Fruit fly (Drosophila melanogaster) whole organism, prepupa: ENCODE data around the gene CG3638.

Experiments used
- CG10631 ChIP-seq: fragments of 200-800 bp; sonication (Bioruptor generic); optimal IDR thresholded peaks from 2 replicates; lab custom pipeline; 2016; ENCODE audit warnings: missing biosample characterization, missing genetic modification characterization
- CG10669 ChIP-seq: fragments of 200-800 bp; sonication (Bioruptor generic); optimal IDR thresholded peaks from 3 replicates; lab custom pipeline; 2018; ENCODE audit warnings: missing biosample characterization, mild to moderate bottlenecking, missing genetic modification characterization, moderate library complexity
- CG11762 ChIP-seq: fragments of 200-800 bp; sonication (Bioruptor generic); optimal IDR thresholded peaks from 3 replicates; lab custom pipeline; 2016; ENCODE audit warnings: missing biosample characterization, missing genetic modification characterization; ENCODE audit not compliant: insufficient read depth
- CG11902 ChIP-seq: fragments of 200-800 bp; sonication (Bioruptor generic); optimal IDR thresholded peaks from 3 replicates; lab custom pipeline; 2016; ENCODE audit warnings: missing biosample characterization, missing genetic modification characterization
- CG15336 ChIP-seq: fragments of 200-800 bp; sonication (Bioruptor generic); IDR thresholded peaks from 2 replicates; pipeline ENCODE4 v1.3.6; 2022; ENCODE audit warnings: missing biosample characterization, missing genetic modification characterization
- CG1621 ChIP-seq: fragments of 200-800 bp; sonication (Bioruptor generic); optimal IDR thresholded peaks from 3 replicates; lab custom pipeline; 2018; ENCODE audit warnings: missing biosample characterization, mild to moderate bottlenecking, missing genetic modification characterization
- CG16779 ChIP-seq: fragments of 200-800 bp; sonication (Bioruptor generic); optimal IDR thresholded peaks from 3 replicates; lab custom pipeline; 2017; ENCODE audit warnings: missing biosample characterization, mild to moderate bottlenecking, missing genetic modification characterization
- CG3032 ChIP-seq: fragments of 200-800 bp; optimal IDR thresholded peaks from 2 replicates; lab custom pipeline; 2019; ENCODE audit warnings: missing biosample characterization, mild to moderate bottlenecking, missing genetic modification characterization, moderate library complexity
- CG31627 ChIP-seq: fragments of 200-800 bp; sonication (Bioruptor generic); optimal IDR thresholded peaks from 3 replicates; lab custom pipeline; 2016; ENCODE audit warnings: missing biosample characterization, missing genetic modification characterization
- CG32006 ChIP-seq: fragments of 200-800 bp; sonication (Bioruptor generic); optimal IDR thresholded peaks from 3 replicates; lab custom pipeline; 2017; ENCODE audit warnings: missing biosample characterization, mild to moderate bottlenecking, missing genetic modification characterization
- CG34406 ChIP-seq: fragments of 200-800 bp; sonication (Bioruptor generic); optimal IDR thresholded peaks from 3 replicates; lab custom pipeline; 2016; ENCODE audit warnings: missing biosample characterization, missing genetic modification characterization
- CG3919 ChIP-seq: fragments of 200-800 bp; sonication (Bioruptor generic); optimal IDR thresholded peaks from 3 replicates; lab custom pipeline; 2016; ENCODE audit warnings: missing biosample characterization, missing genetic modification characterization
- CG6163 ChIP-seq: fragments of 200-800 bp; sonication (Bioruptor generic); IDR thresholded peaks from 3 replicates; pipeline ENCODE4 v1.3.6; 2022; ENCODE audit warnings: missing biosample characterization, missing genetic modification characterization
- CG6808 ChIP-seq: fragments of 200-800 bp; sonication (Bioruptor generic); optimal IDR thresholded peaks from 3 replicates; lab custom pipeline; 2017; ENCODE audit warnings: missing biosample characterization, missing genetic modification characterization, mild to moderate bottlenecking, moderate library complexity, missing genetic modification reagents
- CG6854 ChIP-seq: fragments of 200-800 bp; sonication (Bioruptor generic); optimal IDR thresholded peaks from 2 replicates; lab custom pipeline; 2017; ENCODE audit warnings: missing biosample characterization, mild to moderate bottlenecking, missing genetic modification characterization
- CG7368 ChIP-seq: fragments of 200-800 bp; sonication (Bioruptor generic); optimal IDR thresholded peaks from 3 replicates; lab custom pipeline; 2016; ENCODE audit warnings: missing biosample characterization, missing genetic modification characterization
- CG8119 ChIP-seq: fragments of 200-800 bp; sonication (Bioruptor generic); IDR thresholded peaks from 3 replicates; pipeline ENCODE4 v1.3.6; 2022; ENCODE audit warnings: missing biosample characterization, missing genetic modification characterization
- CG8319 ChIP-seq: fragments of 200-800 bp; sonication (Bioruptor generic); optimal IDR thresholded peaks from 3 replicates; lab custom pipeline; 2016; ENCODE audit warnings: missing biosample characterization, missing genetic modification characterization
- CG8632 ChIP-seq: fragments of 200-800 bp; sonication (Bioruptor generic); optimal IDR thresholded peaks from 3 replicates; lab custom pipeline; 2016; ENCODE audit warnings: missing biosample characterization, missing genetic modification characterization
- CG9139 ChIP-seq: fragments of 200-800 bp; sonication (Bioruptor generic); optimal IDR thresholded peaks from 3 replicates; lab custom pipeline; 2017; ENCODE audit warnings: missing biosample characterization, mild to moderate bottlenecking, missing genetic modification characterization
- Eip93F ChIP-seq: fragments of 200-800 bp; sonication (Bioruptor generic); optimal IDR thresholded peaks from 2 replicates; lab custom pipeline; 2016; ENCODE audit warnings: missing biosample characterization, mild to moderate bottlenecking, missing genetic modification characterization
- Ets21C ChIP-seq: fragments of 200-800 bp; sonication (Bioruptor generic); optimal IDR thresholded peaks from 3 replicates; lab custom pipeline; 2016; ENCODE audit warnings: missing biosample characterization, missing genetic modification characterization
- Ets96B ChIP-seq: fragments of 200-800 bp; optimal IDR thresholded peaks from 2 replicates; lab custom pipeline; 2019; ENCODE audit warnings: missing biosample characterization, mild to moderate bottlenecking, missing genetic modification characterization, moderate library complexity
- Gug ChIP-seq: fragments of 200-800 bp; sonication (Bioruptor generic); IDR thresholded peaks from 2 replicates; pipeline ENCODE4 v1.3.6; 2022; ENCODE audit warnings: missing biosample characterization, missing genetic modification characterization
- Hr38 ChIP-seq: sonication (Bioruptor generic); optimal IDR thresholded peaks from 2 replicates; lab custom pipeline; 2016; ENCODE audit warnings: missing biosample characterization, missing genetic modification characterization
- Hr39 ChIP-seq: fragments of 200-800 bp; sonication (Bioruptor generic); optimal IDR thresholded peaks from 2 replicates; lab custom pipeline; 2016; ENCODE audit warnings: missing biosample characterization, missing genetic modification characterization
- Hr4 ChIP-seq: fragments of 200-800 bp; sonication (Bioruptor generic); optimal IDR thresholded peaks from 3 replicates; lab custom pipeline; 2016; ENCODE audit warnings: missing biosample characterization, missing genetic modification characterization
- Lpt ChIP-seq: fragments of 200-800 bp; sonication (Bioruptor generic); optimal IDR thresholded peaks from 3 replicates; lab custom pipeline; 2016; ENCODE audit warnings: missing biosample characterization, missing genetic modification characterization
- Met ChIP-seq: fragments of 200-800 bp; sonication (Bioruptor generic); optimal IDR thresholded peaks from 3 replicates; lab custom pipeline; 2016; ENCODE audit warnings: missing biosample characterization, missing genetic modification characterization
- OdsH ChIP-seq: fragments of 200-800 bp; sonication (Bioruptor generic); optimal IDR thresholded peaks from 3 replicates; lab custom pipeline; 2016; ENCODE audit warnings: missing biosample characterization, missing genetic modification characterization
- Smox ChIP-seq: fragments of 200-800 bp; sonication (Bioruptor generic); optimal IDR thresholded peaks from 3 replicates; lab custom pipeline; 2016; ENCODE audit warnings: missing biosample characterization, missing genetic modification characterization
- Sox102F ChIP-seq: fragments of 200-800 bp; sonication (Bioruptor generic); optimal IDR thresholded peaks from 2 replicates; lab custom pipeline; 2016; ENCODE audit warnings: missing biosample characterization, mild to moderate bottlenecking, missing genetic modification characterization
- achi ChIP-seq: fragments of 200-800 bp; sonication (Bioruptor generic); optimal IDR thresholded peaks from 3 replicates; lab custom pipeline; 2016; ENCODE audit warnings: missing biosample characterization, missing genetic modification characterization
- acj6 ChIP-seq: fragments of 200-800 bp; sonication (Bioruptor generic); optimal IDR thresholded peaks from 3 replicates; lab custom pipeline; 2016; ENCODE audit warnings: missing biosample characterization, missing genetic modification characterization
- cyc ChIP-seq: fragments of 200-800 bp; sonication (Bioruptor generic); optimal IDR thresholded peaks from 3 replicates; lab custom pipeline; 2016; ENCODE audit warnings: missing biosample characterization, missing genetic modification characterization
- dac ChIP-seq: fragments of 200-800 bp; sonication (Bioruptor generic); optimal IDR thresholded peaks from 2 replicates; lab custom pipeline; 2017; ENCODE audit warnings: missing biosample characterization, mild to moderate bottlenecking, missing genetic modification characterization
- eg ChIP-seq: fragments of 200-800 bp; sonication (Bioruptor generic); IDR thresholded peaks from 3 replicates; pipeline ENCODE4 v1.3.6; 2022; ENCODE audit warnings: missing biosample characterization, missing genetic modification characterization
- fd59A ChIP-seq: fragments of 200-800 bp; sonication (Bioruptor generic); optimal IDR thresholded peaks from 2 replicates; lab custom pipeline; 2017; ENCODE audit warnings: missing biosample characterization, mild to moderate bottlenecking, missing genetic modification characterization, missing genetic modification reagents
- fd85E ChIP-seq: fragments of 200-800 bp; sonication (Bioruptor generic); optimal IDR thresholded peaks from 3 replicates; lab custom pipeline; 2016; ENCODE audit warnings: missing biosample characterization, missing genetic modification characterization
- fkh ChIP-seq: fragments of 200-800 bp; sonication (Bioruptor generic); optimal IDR thresholded peaks from 3 replicates; lab custom pipeline; 2017; ENCODE audit warnings: missing biosample characterization, mild to moderate bottlenecking, missing genetic modification characterization, moderate library complexity
- lz ChIP-seq: fragments of 200-800 bp; sonication (Bioruptor generic); optimal IDR thresholded peaks from 3 replicates; lab custom pipeline; 2016; ENCODE audit warnings: missing biosample characterization, missing genetic modification characterization
- pdm3 ChIP-seq: fragments of 200-800 bp; sonication (Bioruptor generic); optimal IDR thresholded peaks from 3 replicates; lab custom pipeline; 2016; ENCODE audit warnings: missing biosample characterization, missing genetic modification characterization
- salr ChIP-seq, 2 experiments: fragments of 200-800 bp; sonication (Bioruptor generic); optimal IDR thresholded peaks; 3 replicates each; lab custom pipeline; 2016 to 2018; ENCODE audit warnings: missing biosample characterization in 2 of 2, missing genetic modification characterization in 2 of 2, mild to moderate bottlenecking in 1 of 2
- spab ChIP-seq: fragments of 200-800 bp; sonication (Bioruptor generic); optimal IDR thresholded peaks from 2 replicates; lab custom pipeline; 2017; ENCODE audit warnings: missing biosample characterization, mild to moderate bottlenecking, missing genetic modification characterization, missing genetic modification reagents
- ss ChIP-seq, 2 experiments: fragments of 200-800 bp; sonication (Bioruptor generic); optimal IDR thresholded peaks; 2 replicates in 1 of 2; 3 replicates in 1 of 2; lab custom pipeline; 2017 to 2018; ENCODE audit warnings: mild to moderate bottlenecking in 2 of 2, missing biosample characterization in 2 of 2, missing genetic modification characterization in 2 of 2, moderate library complexity in 1 of 2
- svp ChIP-seq: fragments of 200-800 bp; sonication (Bioruptor generic); peaks from one replicate; lab custom pipeline; 2016; ENCODE audit warnings: missing biosample characterization, missing genetic modification characterization
- topi ChIP-seq: fragments of 200-800 bp; sonication (Bioruptor generic); optimal IDR thresholded peaks from 3 replicates; lab custom pipeline; 2016; ENCODE audit warnings: missing biosample characterization, missing genetic modification characterization
- vri ChIP-seq: fragments of 200-800 bp; sonication (Bioruptor generic); optimal IDR thresholded peaks from 3 replicates; lab custom pipeline; 2016; ENCODE audit warnings: missing biosample characterization, mild to moderate bottlenecking, missing genetic modification characterization

The CG3638 gene

dm6 chrX:1231707-1232106 lies 4.8 kb downstream of the CG3638 start (continued):
- TF ChIP-seq CG3032 (tag; lab: Kevin White, UChicago), result no peak
- TF ChIP-seq CG10669, result peak; percentile 23
- TF ChIP-seq Eip93F, result no peak
- no peak for TF ChIP-seq pdm3 (GFP tag; lab: Kevin White, UChicago)
- no peak for TF ChIP-seq Hr39 (GFP tag; lab: Kevin White, UChicago)
- no peak for TF ChIP-seq CG8632 (GFP tag; lab: Kevin White, UChicago)
- no peak for TF ChIP-seq topi (GFP tag; lab: Kevin White, UChicago)
- TF ChIP-seq, all 60 proteins: peak for 13

- no peak for TF ChIP-seq achi
- TF ChIP-seq ss (GFP tag; optimal IDR thresholded peaks at IDR 0.05; lab: Kevin White, UChicago), result peak in 1 of 2 experiments; percentile 66
- TF ChIP-seq CG34406 (GFP tag; lab: Kevin White, UChicago), result no peak
- no peak for TF ChIP-seq CG9139 (GFP tag; lab: Kevin White, UChicago)
- TF ChIP-seq CG1621, result no peak
- TF ChIP-seq salr (GFP tag; optimal IDR thresholded peaks at IDR 0.05; lab: Kevin White, UChicago), result no peak
- no peak for TF ChIP-seq Lpt
These were observed 6.9 kb downstream of the CG3638 start for dm6 chrX:1229567-1229966.

- TF ChIP-seq Ets96B (tag; lab: Kevin White, UChicago) (no peak), CG11762 (GFP tag; lab: Kevin White, UChicago) (no peak), vri (GFP tag; lab: Kevin White, UChicago) (no peak), Ets21C (GFP tag; lab: Kevin White, UChicago) (no peak), spab (GFP tag; lab: Kevin White, UChicago) (no peak), eg (GFP tag; lab: Robert Waterston, UW) (0 out of 3 replicates have a peak, but pooled peaks have one; percentile 21), CG11902 (GFP tag; lab: Kevin White, UChicago) (no peak), Hr4 (GFP tag; lab: Kevin White, UChicago) (no peak), CG7368 (GFP tag; lab: Kevin White, UChicago) (no peak), cyc (GFP tag; lab: Kevin White, UChicago) (no peak), acj6 (GFP tag; lab: Kevin White, UChicago) (no peak), Eip93F (no peak), CG10669 (peak; percentile 3), CG6163 (peak; percentile 44; the same call in 1 of the 3 replicates), CG10631 (GFP tag; lab: Kevin White, UChicago) (peak; percentile 46), CG34406 (GFP tag; lab: Kevin White, UChicago) (peak; percentile 18), dac (GFP tag; lab: Kevin White, UChicago) (no peak), CG15336 (GFP tag; lab: Robert Waterston, UW) (peak; percentile 51), CG8632 (GFP tag; lab: Kevin White, UChicago) (no peak), Hr38 (GFP tag; lab: Kevin White, UChicago) (no peak), CG6808 (no peak), fkh (GFP tag; lab: Kevin White, UChicago) (no peak), Sox102F (GFP tag; lab: Kevin White, UChicago) (no peak), CG31627 (GFP tag; lab: Kevin White, UChicago) (no peak), Lpt (no peak), svp (peak; percentile 98), CG32006 (GFP tag; lab: Kevin White, UChicago) (peak; percentile 47), CG6854 (GFP tag; lab: Kevin White, UChicago) (no peak), CG3919 (GFP tag; lab: Kevin White, UChicago) (peak; percentile 21), Gug (GFP tag; lab: Robert Waterston, UW) (no peak; the same call in 1 of the 2 replicates), CG8119 (peak; percentile 58; the same call in 2 of the 3 replicates), OdsH (GFP tag; lab: Kevin White, UChicago) (no peak), ss (GFP tag; optimal IDR thresholded peaks at IDR 0.05; lab: Kevin White, UChicago) (no peak), Smox (GFP tag; lab: Kevin White, UChicago) (no peak), CG16779 (tag; lab: Kevin White, UChicago) (no peak), pdm3 (GFP tag; lab: Kevin White, UChicago) (no peak), fd85E (no peak), lz (GFP tag; lab: Kevin White, UChicago) (no peak), CG8319 (no peak), CG9139 (GFP tag; lab: Kevin White, UChicago) (no peak), fd59A (GFP tag; lab: Kevin White, UChicago) (no peak), achi (peak; percentile 36), Met (GFP tag; lab: Kevin White, UChicago) (no peak)
These were observed 7.4 kb downstream of the CG3638 start for dm6 chrX:1229098-1229497.
